Fruit fly (Drosophila melanogaster): ENCODE data around the gene ATPsynB.

ATPsynB gene

DNA sequence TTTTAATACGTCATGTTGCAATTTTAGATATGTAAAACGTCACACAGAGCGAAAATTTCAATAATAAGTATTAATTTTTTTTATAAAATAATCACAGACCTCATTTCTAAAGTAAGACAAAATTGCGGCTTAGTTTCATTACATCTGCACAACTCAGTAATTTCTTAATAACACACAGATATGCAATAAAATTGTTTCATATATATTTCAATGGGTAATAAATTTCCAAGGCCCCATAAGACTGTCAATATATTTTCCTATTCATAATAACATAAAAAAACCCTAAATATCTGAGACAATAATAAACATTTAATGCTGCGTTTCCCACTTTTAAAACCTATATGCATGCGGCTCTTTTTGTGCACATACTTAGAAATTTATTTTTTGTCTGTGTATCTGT is 34.2 kb upstream of the ATPsynB start:
- TF ChIP-seq Hr83 (GFP tag; optimal IDR thresholded peaks at IDR 0.05; ENCODE audit: poor library complexity, severe bottlenecking) = no peak
- no peak for TF ChIP-seq dmrt93B (GFP tag; optimal IDR thresholded peaks at IDR 0.05)
- TF ChIP-seq Jra (GFP tag; optimal IDR thresholded peaks at IDR 0.05) = peak; percentile 23
- TF ChIP-seq dl (GFP tag; optimal IDR thresholded peaks at IDR 0.05; ENCODE audit: insufficient read depth in 1 of 2, partially characterized antibody in 2 of 2) = no peak
- TF ChIP-seq tai (GFP tag; optimal IDR thresholded peaks at IDR 0.05) = no peak
- TF ChIP-seq Vsx2 (GFP tag; optimal IDR thresholded peaks at IDR 0.05; ENCODE audit: partially characterized antibody) = no peak
- no peak for TF ChIP-seq psq (GFP tag; optimal IDR thresholded peaks at IDR 0.05)
- no peak for TF ChIP-seq usp (GFP tag; optimal IDR thresholded peaks at IDR 0.05)
- peak; percentile 15 for TF ChIP-seq OdsH (GFP tag; optimal IDR thresholded peaks at IDR 0.05)
- no peak for TF ChIP-seq CG32264 (GFP tag; optimal IDR thresholded peaks at IDR 0.05)
- peak in 1 of 2 experiments; percentile 35 for TF ChIP-seq foxo (GFP tag; optimal IDR thresholded peaks at IDR 0.05)
- TF ChIP-seq woc (GFP tag; optimal IDR thresholded peaks at IDR 0.05) = no peak
- peak; percentile 25 for TF ChIP-seq fru (GFP tag; optimal IDR thresholded peaks at IDR 0.05)
- TF ChIP-seq rgr (GFP tag; optimal IDR thresholded peaks at IDR 0.05) = peak; percentile 13
- no peak for TF ChIP-seq Hr78 (GFP tag; optimal IDR thresholded peaks at IDR 0.05)
- peak; percentile 52 for TF ChIP-seq brk (GFP tag; optimal IDR thresholded peaks at IDR 0.05)
- TF ChIP-seq lola (GFP tag; optimal IDR thresholded peaks at IDR 0.05) = no peak
- no peak for TF ChIP-seq ey (GFP tag; optimal IDR thresholded peaks at IDR 0.05)
- no peak for TF ChIP-seq Myc (optimal IDR thresholded peaks at IDR 0.05)
- TF ChIP-seq Sp1 (GFP tag; optimal IDR thresholded peaks at IDR 0.05) = no peak
- TF ChIP-seq sage (GFP tag; optimal IDR thresholded peaks at IDR 0.05) = no peak
- no peak for TF ChIP-seq dsf (GFP tag; optimal IDR thresholded peaks at IDR 0.05; ENCODE audit: borderline replicate concordance)
- no peak for TF ChIP-seq Dif (GFP tag; optimal IDR thresholded peaks at IDR 0.05; ENCODE audit: partially characterized antibody)
- TF ChIP-seq sv (GFP tag; optimal IDR thresholded peaks at IDR 0.05) = peak; percentile 2

DNA sequence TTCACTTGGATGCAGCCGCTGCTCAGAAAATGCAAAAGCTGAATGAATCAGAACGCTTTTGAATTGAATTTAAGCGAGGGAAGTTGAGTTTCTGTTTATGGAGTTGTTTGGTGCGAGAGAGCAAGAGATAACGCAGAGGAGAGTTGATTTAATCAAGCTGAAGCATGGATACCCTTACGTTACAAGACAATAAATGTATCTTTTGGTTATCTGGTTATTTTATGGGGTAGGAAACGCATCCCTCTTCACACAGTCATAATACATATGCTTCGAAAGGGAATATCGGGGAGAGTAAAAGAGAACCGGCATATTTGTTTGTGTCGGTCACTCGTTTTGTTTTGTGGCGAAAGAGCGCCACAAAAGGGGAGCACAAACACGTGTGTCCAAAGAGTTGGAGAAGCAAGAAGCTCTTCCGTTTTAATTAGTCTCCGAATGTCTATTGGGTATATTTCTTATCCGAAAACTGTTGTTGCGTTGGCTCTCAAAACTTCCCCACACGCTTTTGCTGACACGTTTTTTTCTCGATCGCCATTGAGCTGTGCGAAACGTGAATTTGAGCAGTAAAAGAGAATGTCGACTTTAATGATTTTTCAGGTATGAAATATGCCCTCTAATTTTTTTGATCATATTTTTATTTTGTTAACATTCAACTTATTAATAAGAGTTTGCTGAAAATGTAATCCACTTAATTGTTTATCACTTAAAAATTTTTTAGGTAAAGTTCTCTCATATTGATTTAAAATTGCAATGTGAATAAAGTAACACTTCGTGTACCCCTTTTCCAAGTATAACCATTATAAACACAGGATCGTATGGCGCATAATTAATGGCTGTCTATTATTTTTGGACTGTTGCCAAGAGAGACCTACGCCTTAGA is 32.9 kb upstream of the ATPsynB start, which contains the start of gene Prps:
Prps (minus strand) TSS at position 51 of the 877 bp plus-strand sequence.
- TF ChIP-seq OdsH (GFP tag; optimal IDR thresholded peaks at IDR 0.05) (peak; percentile 86), Abd-B (GFP tag; optimal IDR thresholded peaks at IDR 0.05) (no peak), dl (GFP tag; optimal IDR thresholded peaks at IDR 0.05; ENCODE audit: insufficient read depth in 1 of 2, partially characterized antibody in 2 of 2) (peak; percentile 46 to 70), Sp1 (GFP tag; optimal IDR thresholded peaks at IDR 0.05) (peak; percentile 85), Jra (GFP tag; optimal IDR thresholded peaks at IDR 0.05) (peak; percentile 67), Rel (GFP tag; optimal IDR thresholded peaks at IDR 0.05) (peak; percentile 67), Rel (tag; optimal IDR thresholded peaks at IDR 0.05) (peak; percentile 74), Hr83 (GFP tag; optimal IDR thresholded peaks at IDR 0.05; ENCODE audit: poor library complexity, severe bottlenecking) (peak; percentile 74), N (GFP tag; optimal IDR thresholded peaks at IDR 0.05) (no peak), usp (GFP tag; optimal IDR thresholded peaks at IDR 0.05) (no peak), CG9705 (GFP tag; optimal IDR thresholded peaks at IDR 0.05) (peak; percentile 75), fru (GFP tag; optimal IDR thresholded peaks at IDR 0.05) (peak; percentile 85), br (GFP tag; optimal IDR thresholded peaks at IDR 0.05) (peak; percentile 91), Dfd (GFP tag; optimal IDR thresholded peaks at IDR 0.05) (no peak), Mio (GFP tag; optimal IDR thresholded peaks at IDR 0.05) (no peak), CrebA (GFP tag; optimal IDR thresholded peaks at IDR 0.05; ENCODE audit: borderline replicate concordance) (no peak), CG32264 (GFP tag; optimal IDR thresholded peaks at IDR 0.05) (peak; percentile 16), sage (GFP tag; optimal IDR thresholded peaks at IDR 0.05) (peak; percentile 78), woc (GFP tag; optimal IDR thresholded peaks at IDR 0.05) (peak; percentile 99), jim (GFP tag; optimal IDR thresholded peaks at IDR 0.05) (peak; percentile 45), GATAd (GFP tag; optimal IDR thresholded peaks at IDR 0.05) (no peak), ey (GFP tag; optimal IDR thresholded peaks at IDR 0.05) (peak; percentile 82), Hnf4 (GFP tag; optimal IDR thresholded peaks at IDR 0.05) (no peak), h (GFP tag; optimal IDR thresholded peaks at IDR 0.05) (peak; percentile 92), dsf (GFP tag; optimal IDR thresholded peaks at IDR 0.05; ENCODE audit: borderline replicate concordance) (no peak), pan (optimal IDR thresholded peaks at IDR 0.05) (no peak), Dif (GFP tag; optimal IDR thresholded peaks at IDR 0.05; ENCODE audit: partially characterized antibody) (peak; percentile 66), Myc (optimal IDR thresholded peaks at IDR 0.05) (no peak), rgr (GFP tag; optimal IDR thresholded peaks at IDR 0.05) (peak; percentile 87), tai (GFP tag; optimal IDR thresholded peaks at IDR 0.05) (no peak), lola (GFP tag; optimal IDR thresholded peaks at IDR 0.05) (no peak), dmrt93B (GFP tag; optimal IDR thresholded peaks at IDR 0.05) (no peak), HLH106 (tag; optimal IDR thresholded peaks at IDR 0.05) (peak; percentile 83), brk (GFP tag; optimal IDR thresholded peaks at IDR 0.05) (peak; percentile 91), psq (GFP tag; optimal IDR thresholded peaks at IDR 0.05) (peak; percentile 90), foxo (GFP tag; optimal IDR thresholded peaks at IDR 0.05) (peak; percentile 47 to 90), Hr78 (GFP tag; optimal IDR thresholded peaks at IDR 0.05) (no peak), Vsx2 (GFP tag; optimal IDR thresholded peaks at IDR 0.05; ENCODE audit: partially characterized antibody) (no peak), sv (GFP tag; optimal IDR thresholded peaks at IDR 0.05) (peak; percentile 23)

Measured in whole organism, wandering third instar larva.